Worm (Caenorhabditis elegans) whole organism, L3 larva: ENCODE data around the gene F22F7.7.

ENCODE experiments used
- aly-2 ChIP-seq: fragments of 150-350 bp; optimal IDR thresholded peaks from 2 replicates; lab custom pipeline; 2014; ENCODE audit warnings: missing biosample characterization, missing genetic modification characterization
- fkh-10 ChIP-seq: sonication (generic microtip); optimal IDR thresholded peaks from 2 replicates; lab custom pipeline; 2017; ENCODE audit warnings: missing biosample characterization, missing genetic modification reagents, missing genetic modification characterization
- jun-1 ChIP-seq: fragments of 150-350 bp; optimal IDR thresholded peaks from 2 replicates; lab custom pipeline; 2014; ENCODE audit warnings: missing biosample characterization, missing genetic modification reagents, missing genetic modification characterization
- lin-39 ChIP-seq: fragments of 150-350 bp; optimal IDR thresholded peaks from 2 replicates; lab custom pipeline; 2018; ENCODE audit warnings: missing biosample characterization, missing genetic modification reagents, missing genetic modification characterization
- nhr-12 ChIP-seq: fragments of 150-350 bp; optimal IDR thresholded peaks from 2 replicates; lab custom pipeline; 2014; ENCODE audit warnings: missing biosample characterization, missing genetic modification characterization
- nhr-76 ChIP-seq: fragments of 150-350 bp; sonication (generic microtip); optimal IDR thresholded peaks from 5 replicates; lab custom pipeline; 2014; ENCODE audit warnings: missing biosample characterization, missing genetic modification characterization
- nhr-77 ChIP-seq: fragments of 150-350 bp; optimal IDR thresholded peaks from 2 replicates; lab custom pipeline; 2014; ENCODE audit warnings: missing biosample characterization, missing genetic modification characterization
- skn-1 ChIP-seq: fragments of 150-350 bp; optimal IDR thresholded peaks from 2 replicates; lab custom pipeline; 2014; ENCODE audit warnings: missing biosample characterization, missing genetic modification characterization
- unc-39 ChIP-seq: sonication (generic microtip); optimal IDR thresholded peaks from 4 replicates; lab custom pipeline; 2017; ENCODE audit warnings: missing biosample characterization, missing genetic modification characterization

- TF ChIP-seq lin-39 (tag; lab: Kevin White, UChicago) (no peak), unc-39 (tag; lab: Kevin White, UChicago) (no peak), skn-1 (tag; lab: Kevin White, UChicago) (no peak), nhr-77 (tag; lab: Kevin White, UChicago) (no peak), nhr-76 (tag; lab: Kevin White, UChicago) (no peak), jun-1 (tag; lab: Kevin White, UChicago) (no peak), aly-2 (tag; lab: Kevin White, UChicago) (no peak), fkh-10 (GFP tag; lab: Kevin White, UChicago) (no peak), nhr-12 (no peak)
These were observed 17.3 kb downstream of the F22F7.7 start, which contains the start of gene F22F7.2 for ce11 chrV:2122517-2122916.
